Fruit fly (Drosophila melanogaster) whole organism, embryonic: ENCODE measurements around the gene CG14082.

Source experiments
- Aef1 ChIP-seq: fragments of 200-800 bp; sonication (Bioruptor generic); IDR thresholded peaks from 3 replicates; pipeline ENCODE4 v1.3.6; 2022; ENCODE audit warnings: missing biosample characterization, missing genetic modification characterization
- CG10209 ChIP-seq: fragments of 200-800 bp; sonication (Bioruptor generic); optimal IDR thresholded peaks from 3 replicates; lab custom pipeline; 2017; ENCODE audit warnings: missing biosample characterization, mild to moderate bottlenecking, missing genetic modification characterization, missing genetic modification reagents
- CG10959 ChIP-seq: fragments of 200-800 bp; sonication (Bioruptor generic); IDR thresholded peaks from 2 replicates; pipeline ENCODE4 v1.3.6; 2022; ENCODE audit warnings: missing biosample characterization, missing genetic modification characterization
- CG1233 ChIP-seq: fragments of 200-800 bp; sonication (Bioruptor generic); optimal IDR thresholded peaks from 4 replicates; lab custom pipeline; 2018; ENCODE audit warnings: missing biosample characterization, mild to moderate bottlenecking, missing genetic modification characterization
- CG12942 ChIP-seq: fragments of 200-800 bp; sonication (Bioruptor generic); optimal IDR thresholded peaks from 3 replicates; lab custom pipeline; 2016; ENCODE audit warnings: missing biosample characterization, missing genetic modification characterization
- CG13296 ChIP-seq: fragments of 200-800 bp; sonication (Bioruptor generic); optimal IDR thresholded peaks from 3 replicates; lab custom pipeline; 2018; ENCODE audit warnings: missing biosample characterization, mild to moderate bottlenecking, missing genetic modification characterization
- CG14860 ChIP-seq: fragments of 200-800 bp; sonication (Bioruptor generic); IDR thresholded peaks from 3 replicates; pipeline ENCODE4 v1.3.6; 2022; ENCODE audit warnings: missing biosample characterization, missing genetic modification characterization; ENCODE audit not compliant: partially characterized antibody
- CG1792 ChIP-seq: fragments of 200-800 bp; sonication (Bioruptor generic); optimal IDR thresholded peaks from 2 replicates; lab custom pipeline; 2016; ENCODE audit warnings: missing biosample characterization, missing genetic modification characterization
- CG18011 ChIP-seq: fragments of 200-800 bp; sonication (Bioruptor generic); optimal IDR thresholded peaks from 2 replicates; lab custom pipeline; 2017; ENCODE audit warnings: missing biosample characterization, missing genetic modification characterization, mild to moderate bottlenecking, moderate library complexity, missing genotype
- CG18476 ChIP-seq: fragments of 200-800 bp; sonication (Bioruptor generic); optimal IDR thresholded peaks from 2 replicates; lab custom pipeline; 2016; ENCODE audit warnings: missing biosample characterization, mild to moderate bottlenecking, missing genetic modification characterization
- CG2116 ChIP-seq: fragments of 200-800 bp; sonication (Bioruptor generic); optimal IDR thresholded peaks from 3 replicates; lab custom pipeline; 2018; ENCODE audit warnings: missing biosample characterization, mild to moderate bottlenecking, missing genetic modification characterization
- CG2120 ChIP-seq: fragments of 200-800 bp; sonication (Bioruptor generic); optimal IDR thresholded peaks from 3 replicates; lab custom pipeline; 2016; ENCODE audit warnings: missing biosample characterization, missing genetic modification characterization
- CG31224 ChIP-seq: fragments of 200-800 bp; sonication (Bioruptor generic); IDR thresholded peaks from 2 replicates; pipeline ENCODE4 v1.3.6; 2022; ENCODE audit warnings: missing biosample characterization, missing genetic modification characterization
- CG34376 ChIP-seq: fragments of 200-800 bp; sonication (Bioruptor generic); optimal IDR thresholded peaks from 2 replicates; lab custom pipeline; 2018; ENCODE audit warnings: missing biosample characterization, mild to moderate bottlenecking, missing genetic modification characterization
- CG3995 ChIP-seq: fragments of 200-800 bp; sonication (Bioruptor generic); optimal IDR thresholded peaks from 3 replicates; lab custom pipeline; 2016; ENCODE audit warnings: missing biosample characterization, missing genetic modification characterization
- CG42726 ChIP-seq: fragments of 200-800 bp; sonication (Bioruptor generic); IDR thresholded peaks from 2 replicates; pipeline ENCODE4 v1.3.6; 2022; ENCODE audit warnings: missing biosample characterization, missing genetic modification characterization; ENCODE audit not compliant: partially characterized antibody
- CG4360 ChIP-seq: fragments of 200-800 bp; sonication (Bioruptor generic); IDR thresholded peaks from 2 replicates; pipeline ENCODE4 v1.3.6; 2022; ENCODE audit warnings: missing biosample characterization, missing genetic modification characterization
- CG6654 ChIP-seq: fragments of 200-800 bp; sonication (Bioruptor generic); optimal IDR thresholded peaks from 2 replicates; lab custom pipeline; 2017; ENCODE audit warnings: missing biosample characterization, mild to moderate bottlenecking, missing genetic modification characterization
- CG6689 ChIP-seq: fragments of 200-800 bp; sonication (Bioruptor generic); IDR thresholded peaks from 2 replicates; pipeline ENCODE4 v1.3.6; 2022; ENCODE audit warnings: missing biosample characterization, missing genetic modification characterization
- CG6813 ChIP-seq: fragments of 200-800 bp; sonication (Bioruptor generic); optimal IDR thresholded peaks from 2 replicates; lab custom pipeline; 2017; ENCODE audit warnings: missing biosample characterization, missing genetic modification characterization, mild to moderate bottlenecking, moderate library complexity, missing genetic modification reagents
- Dad ChIP-seq: fragments of 200-800 bp; sonication (Bioruptor generic); optimal IDR thresholded peaks from 3 replicates; lab custom pipeline; 2016; ENCODE audit warnings: missing biosample characterization, missing genetic modification characterization
- Dip3 ChIP-seq: fragments of 200-800 bp; sonication (Bioruptor generic); optimal IDR thresholded peaks from 3 replicates; lab custom pipeline; 2016; ENCODE audit warnings: missing biosample characterization, missing genetic modification characterization
- Ets65A ChIP-seq: fragments of 200-800 bp; sonication (Bioruptor generic); peaks from one replicate; lab custom pipeline; 2016; ENCODE audit warnings: missing biosample characterization, missing genetic modification characterization
- GATAe ChIP-seq: fragments of 200-800 bp; sonication (Bioruptor generic); conservative IDR thresholded peaks from 2 replicates; pipeline ENCODE4 v1.3.6; 2022; ENCODE audit warnings: missing biosample characterization, missing genetic modification characterization
- Gug ChIP-seq: fragments of 200-800 bp; sonication (Bioruptor generic); IDR thresholded peaks from 4 replicates; pipeline ENCODE4 v1.3.6; 2022; ENCODE audit warnings: missing biosample characterization, missing genetic modification characterization
- Hmr ChIP-seq: fragments of 200-800 bp; sonication (Bioruptor generic); optimal IDR thresholded peaks from 3 replicates; lab custom pipeline; 2017; ENCODE audit warnings: mild to moderate bottlenecking, missing biosample characterization, missing genetic modification reagents, missing genetic modification characterization
- Hr39 ChIP-seq: fragments of >200 bp; optimal IDR thresholded peaks from 2 replicates; lab custom pipeline; 2017
- Sox102F ChIP-seq: fragments of 200-800 bp; sonication (Bioruptor generic); optimal IDR thresholded peaks from 2 replicates; lab custom pipeline; 2018; ENCODE audit warnings: missing biosample characterization, mild to moderate bottlenecking, missing genetic modification characterization, moderate library complexity
- Spps ChIP-seq: fragments of 200-800 bp; sonication (Bioruptor generic); optimal IDR thresholded peaks from 2 replicates; lab custom pipeline; 2018; ENCODE audit warnings: missing biosample characterization, mild to moderate bottlenecking, missing genetic modification characterization
- Vsx1 ChIP-seq: fragments of 200-800 bp; sonication (Bioruptor generic); optimal IDR thresholded peaks from 2 replicates; lab custom pipeline; 2017; ENCODE audit warnings: missing biosample characterization, mild to moderate bottlenecking, missing genetic modification characterization, missing genetic modification reagents
- cwo ChIP-seq: fragments of 200-800 bp; sonication (Bioruptor generic); optimal IDR thresholded peaks from 3 replicates; lab custom pipeline; 2017; ENCODE audit warnings: missing biosample characterization, missing genetic modification characterization, mild to moderate bottlenecking, moderate library complexity, missing genetic modification reagents
- disco-r ChIP-seq: fragments of 200-800 bp; sonication (Bioruptor generic); optimal IDR thresholded peaks from 2 replicates; lab custom pipeline; 2016; ENCODE audit warnings: missing biosample characterization, missing genetic modification characterization
- dmrt99B ChIP-seq: fragments of 200-800 bp; sonication (Bioruptor generic); optimal IDR thresholded peaks from 2 replicates; lab custom pipeline; 2018; ENCODE audit warnings: missing biosample characterization, mild to moderate bottlenecking, missing genetic modification characterization, moderate library complexity
- esg ChIP-seq: fragments of 200-800 bp; sonication (Bioruptor generic); conservative IDR thresholded peaks from 2 replicates; pipeline ENCODE4 v1.3.6; 2022; ENCODE audit warnings: missing biosample characterization, missing genetic modification characterization
- eve ChIP-seq, 2 experiments: fragments of >200 bp; optimal IDR thresholded peaks; 2 replicates each; lab custom pipeline; 2017; ENCODE audit warnings: missing biosample characterization in 2 of 2, missing genetic modification characterization in 2 of 2
- fd96Cb ChIP-seq: fragments of 200-800 bp; sonication (Bioruptor generic); optimal IDR thresholded peaks from 2 replicates; lab custom pipeline; 2018; ENCODE audit warnings: missing biosample characterization, mild to moderate bottlenecking, missing genetic modification characterization, moderate library complexity
- gce ChIP-seq: fragments of 200-800 bp; sonication (Bioruptor generic); IDR thresholded peaks from 3 replicates; pipeline ENCODE4 v1.3.6; 2022; ENCODE audit warnings: missing biosample characterization, missing genetic modification characterization
- gt ChIP-seq: fragments of 200-800 bp; sonication (Bioruptor generic); IDR thresholded peaks from 2 replicates; pipeline ENCODE4 v1.3.6; 2022; ENCODE audit warnings: missing biosample characterization, missing genetic modification characterization
- ind ChIP-seq: fragments of 200-800 bp; sonication (Bioruptor generic); optimal IDR thresholded peaks from 3 replicates; lab custom pipeline; 2016; ENCODE audit warnings: missing biosample characterization, missing genetic modification characterization
- kay ChIP-seq: fragments of 200-800 bp; sonication (Bioruptor generic); optimal IDR thresholded peaks from 2 replicates; lab custom pipeline; 2016; ENCODE audit warnings: missing biosample characterization, missing genetic modification characterization
- lbe ChIP-seq: fragments of 200-800 bp; sonication (Bioruptor generic); optimal IDR thresholded peaks from 2 replicates; lab custom pipeline; 2016; ENCODE audit warnings: missing biosample characterization, mild to moderate bottlenecking, missing genetic modification characterization
- lilli ChIP-seq: fragments of 200-800 bp; sonication (Bioruptor generic); optimal IDR thresholded peaks from 3 replicates; lab custom pipeline; 2016; ENCODE audit warnings: missing biosample characterization, missing genetic modification characterization
- nmo ChIP-seq: fragments of 200-800 bp; sonication (Bioruptor generic); optimal IDR thresholded peaks from 2 replicates; lab custom pipeline; 2018; ENCODE audit warnings: missing biosample characterization, mild to moderate bottlenecking, missing genetic modification characterization, moderate library complexity
- oc ChIP-seq: fragments of 200-800 bp; sonication (Bioruptor generic); optimal IDR thresholded peaks from 2 replicates; lab custom pipeline; 2018; ENCODE audit warnings: missing biosample characterization, mild to moderate bottlenecking, missing genetic modification characterization, moderate library complexity
- pb ChIP-seq: fragments of 200-800 bp; sonication (Bioruptor generic); optimal IDR thresholded peaks from 3 replicates; lab custom pipeline; 2016; ENCODE audit warnings: missing biosample characterization, missing genetic modification characterization
- prd ChIP-seq, 3 experiments: fragments of >200 bp in 2 of 3; fragments of 200-800 bp in 1 of 3; sonication (Bioruptor generic) in 1 of 3; optimal IDR thresholded peaks in 2 of 3; IDR thresholded peaks in 1 of 3; 2 replicates in 2 of 3; 3 replicates in 1 of 3; pipeline versions ENCODE4 v1.3.6 to Lab custom; 2017 to 2022; ENCODE audit warnings: missing biosample characterization in 1 of 3, missing genetic modification characterization in 1 of 3
- ro ChIP-seq: fragments of 200-800 bp; sonication (Bioruptor generic); IDR thresholded peaks from 2 replicates; pipeline ENCODE4 v1.3.6; 2022; ENCODE audit warnings: missing biosample characterization, missing genetic modification characterization
- shn ChIP-seq: fragments of 200-800 bp; sonication (Bioruptor generic); optimal IDR thresholded peaks from 3 replicates; lab custom pipeline; 2016; ENCODE audit warnings: missing biosample characterization, missing genetic modification characterization
- so ChIP-seq: fragments of 200-800 bp; sonication (Bioruptor generic); IDR thresholded peaks from 3 replicates; pipeline ENCODE4 v1.3.6; 2022; ENCODE audit warnings: missing biosample characterization, missing genetic modification characterization
- wek ChIP-seq: fragments of 200-800 bp; sonication (Bioruptor generic); optimal IDR thresholded peaks from 3 replicates; lab custom pipeline; 2018; ENCODE audit warnings: missing biosample characterization, mild to moderate bottlenecking, missing genetic modification characterization, moderate library complexity

CG14082 gene

DNA sequence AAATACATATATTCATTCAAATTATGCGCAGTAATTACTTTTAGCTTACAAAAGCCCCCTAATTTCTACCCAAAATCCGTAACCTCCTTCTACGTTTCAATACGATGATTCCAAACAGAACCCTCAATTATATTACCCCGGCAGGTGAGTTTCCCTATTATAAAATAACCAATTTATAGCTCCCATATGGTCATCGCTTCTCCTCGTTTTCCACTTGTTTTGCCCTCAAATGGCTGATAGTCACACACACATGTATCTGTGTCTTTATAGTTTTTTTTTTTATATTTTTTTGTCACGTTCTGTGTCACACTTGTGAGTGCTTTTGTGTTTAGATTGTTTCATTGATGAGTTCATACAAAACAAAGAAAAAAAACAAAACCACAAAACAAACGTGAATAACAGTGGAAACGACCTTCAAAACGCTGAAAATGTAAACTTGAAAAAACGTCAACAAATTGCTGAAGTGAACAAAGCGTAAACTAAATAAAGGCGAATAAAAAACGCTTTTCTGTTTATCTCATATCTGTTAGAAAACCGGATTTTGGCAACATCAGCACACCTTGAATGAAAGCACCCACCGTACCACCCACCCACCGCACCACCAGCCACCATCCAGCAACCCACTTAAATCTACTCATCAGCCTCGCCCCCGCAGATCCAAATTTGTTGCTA lies 67.5 kb downstream of the CG14082 start (continued):
- peak; percentile 8; the same call in 1 of the 3 replicates for TF ChIP-seq gce (GFP tag; lab: Robert Waterston, UW)
- TF ChIP-seq CG1233 (GFP tag; lab: Kevin White, UChicago): no peak
- TF ChIP-seq fd96Cb (tag; lab: Kevin White, UChicago): no peak
- TF ChIP-seq CG18011 (GFP tag; lab: Kevin White, UChicago): no peak
- TF ChIP-seq CG6654: no peak
- TF ChIP-seq CG4360 (GFP tag; lab: Robert Waterston, UW): no peak
- TF ChIP-seq esg (GFP tag; lab: Robert Waterston, UW): no peak
- no peak for TF ChIP-seq prd (optimal IDR thresholded peaks at IDR 0.05; lab: Kevin White, UChicago)
- TF ChIP-seq prd (GFP tag; IDR thresholded peaks at IDR 0.05; lab: Robert Waterston, UW): peak; percentile 48; the same call in 1 of the 3 replicates
- TF ChIP-seq wek (GFP tag; lab: Kevin White, UChicago): no peak
- peak; percentile 51 for TF ChIP-seq CG2120 (GFP tag; lab: Kevin White, UChicago)
- no peak for TF ChIP-seq Dip3 (GFP tag; lab: Kevin White, UChicago)
- no peak for TF ChIP-seq oc (tag; lab: Kevin White, UChicago)
- no peak for TF ChIP-seq ro (GFP tag; lab: Robert Waterston, UW)
- TF ChIP-seq CG31224: peak; percentile 11; the same call in 1 of the 2 replicates
- no peak for TF ChIP-seq Vsx1
- TF ChIP-seq Ets65A (GFP tag; lab: Kevin White, UChicago): no peak
- peak; percentile 3 for TF ChIP-seq CG13296
- no peak for TF ChIP-seq CG14860 (GFP tag; lab: Robert Waterston, UW)
- TF ChIP-seq CG10209 (GFP tag; lab: Kevin White, UChicago): peak; percentile 29
- TF ChIP-seq kay (GFP tag; lab: Kevin White, UChicago): no peak
- TF ChIP-seq CG3995 (GFP tag; lab: Kevin White, UChicago): peak; percentile 0
- TF ChIP-seq CG42726 (GFP tag; lab: Robert Waterston, UW): no peak
- TF ChIP-seq Hr39: no peak
- TF ChIP-seq lbe (GFP tag; lab: Kevin White, UChicago): no peak
- peak; percentile 52 for TF ChIP-seq dmrt99B (tag; lab: Kevin White, UChicago)
- TF ChIP-seq gt (GFP tag; lab: Robert Waterston, UW): no peak
- TF ChIP-seq Dad: no peak
- TF ChIP-seq GATAe: no peak
- no peak for TF ChIP-seq CG2116 (GFP tag; lab: Kevin White, UChicago)
- no peak for TF ChIP-seq ind (GFP tag; lab: Kevin White, UChicago)
- no peak for TF ChIP-seq CG1792 (GFP tag; lab: Kevin White, UChicago)
- TF ChIP-seq CG6813: peak; percentile 25
- TF ChIP-seq CG12942 (GFP tag; lab: Kevin White, UChicago): no peak
- TF ChIP-seq Sox102F (GFP tag; lab: Kevin White, UChicago): peak; percentile 56
- TF ChIP-seq nmo (GFP tag; lab: Kevin White, UChicago): no peak
- peak; percentile 58 for TF ChIP-seq CG34376
- no peak for TF ChIP-seq Aef1
- peak; percentile 94 for TF ChIP-seq cwo (GFP tag; lab: Kevin White, UChicago)
- no peak for TF ChIP-seq CG10959 (GFP tag; lab: Robert Waterston, UW)
- no peak for TF ChIP-seq disco-r (GFP tag; lab: Kevin White, UChicago)
- no peak for TF ChIP-seq lilli
- no peak for TF ChIP-seq Gug
- no peak for TF ChIP-seq Spps
- no peak for TF ChIP-seq pb (GFP tag; lab: Kevin White, UChicago)
- TF ChIP-seq CG6689: no peak; the same call in 1 of the 2 replicates
- peak; percentile 37 for TF ChIP-seq Hmr (GFP tag; lab: Kevin White, UChicago)
- TF ChIP-seq CG18476: no peak
- TF ChIP-seq shn: no peak
- TF ChIP-seq eve (GFP tag; optimal IDR thresholded peaks at IDR 0.05; lab: Kevin White, UChicago): peak in 1 of 2 experiments; percentile 53
- TF ChIP-seq so (GFP tag; lab: Robert Waterston, UW): no peak
